Worm (Caenorhabditis elegans) whole organism, L1 larva: ENCODE measurements around the gene npp-1.

Experiments
- C04F5.9 ChIP-seq: sonication (generic microtip); optimal IDR thresholded peaks from 2 replicates; lab custom pipeline; 2016; ENCODE audit warnings: missing genetic modification characterization, missing compliant biosample characterization
- C16A3.4 ChIP-seq: fragments of 150-350 bp; optimal IDR thresholded peaks from 2 replicates; lab custom pipeline; 2014; ENCODE audit warnings: missing biosample characterization, missing genetic modification characterization
- F16B12.6 ChIP-seq: fragments of 150-350 bp; optimal IDR thresholded peaks from 2 replicates; lab custom pipeline; 2014; ENCODE audit warnings: missing biosample characterization, missing genetic modification characterization
- alr-1 ChIP-seq: fragments of 200-800 bp; sonication (Bioruptor generic); optimal IDR thresholded peaks from 2 replicates; lab custom pipeline; 2018; ENCODE audit warnings: borderline replicate concordance, mild to moderate bottlenecking, missing genetic modification characterization, missing compliant biosample characterization
- blmp-1 ChIP-seq: fragments of 150-350 bp; optimal IDR thresholded peaks from 2 replicates; lab custom pipeline; 2014; ENCODE audit warnings: missing biosample characterization, missing genetic modification characterization
- ceh-82 ChIP-seq, 3 experiments: fragments of 150-350 bp in 1 of 3; sonication (generic microtip) in 2 of 3; optimal IDR thresholded peaks; 2 replicates each; lab custom pipeline; 2014 to 2017; ENCODE audit warnings: missing biosample characterization in 3 of 3, missing genetic modification characterization in 3 of 3
- ceh-88 ChIP-seq: fragments of 200-800 bp; sonication (Bioruptor generic); IDR thresholded peaks from 2 replicates; pipeline ENCODE4 v1.3.6; 2022; ENCODE audit warnings: missing genetic modification characterization, missing compliant biosample characterization
- ceh-90 ChIP-seq: sonication (generic microtip); optimal IDR thresholded peaks from 2 replicates; lab custom pipeline; 2016; ENCODE audit warnings: missing genetic modification characterization, missing compliant biosample characterization
- dpl-1 ChIP-seq, 3 experiments: fragments of 150-350 bp in 2 of 3; sonication (generic microtip) in 1 of 3; optimal IDR thresholded peaks; 2 replicates each; lab custom pipeline; 2014 to 2017; ENCODE audit warnings: missing biosample characterization in 3 of 3, missing genetic modification characterization in 3 of 3, missing genetic modification reagents in 3 of 3
- dsc-1 ChIP-seq: sonication (generic microtip); optimal IDR thresholded peaks from 2 replicates; lab custom pipeline; 2016; ENCODE audit warnings: mild to moderate bottlenecking, missing genetic modification characterization, missing compliant biosample characterization
- efl-1 ChIP-seq, 4 experiments: fragments of 150-350 bp; optimal IDR thresholded peaks in 3 of 4; peaks in 1 of 4; 1 replicate in 1 of 4; 2 replicates in 3 of 4; lab custom pipeline; 2014; ENCODE audit warnings: missing biosample characterization in 2 of 4, missing genetic modification characterization in 2 of 4, missing genetic modification reagents in 2 of 4
- egl-27 ChIP-seq, 2 experiments: fragments of 150-350 bp in 1 of 2; sonication (generic microtip); optimal IDR thresholded peaks; 3 replicates each; lab custom pipeline; 2017 to 2018; ENCODE audit warnings: missing biosample characterization in 2 of 2, missing genetic modification characterization in 2 of 2, missing genetic modification reagents in 2 of 2
- elt-3 ChIP-seq, 6 experiments: fragments of 150-350 bp in 1 of 6; sonication (generic microtip); optimal IDR thresholded peaks; 2 replicates each; lab custom pipeline; 2017 to 2018; ENCODE audit warnings: missing biosample characterization in 6 of 6, missing genetic modification characterization in 6 of 6, inconsistent platforms in 1 of 6
- ets-5 ChIP-seq: fragments of 200-800 bp; sonication (Bioruptor generic); IDR thresholded peaks from 2 replicates; pipeline ENCODE4 v1.3.6; 2022; ENCODE audit warnings: missing genetic modification characterization, missing compliant biosample characterization
- fkh-4 ChIP-seq: sonication (generic microtip); optimal IDR thresholded peaks from 2 replicates; lab custom pipeline; 2016; ENCODE audit warnings: missing compliant biosample characterization, missing genetic modification characterization, borderline replicate concordance
- fkh-8 ChIP-seq: sonication (generic microtip); optimal IDR thresholded peaks from 2 replicates; lab custom pipeline; 2016; ENCODE audit warnings: mild to moderate bottlenecking, missing genetic modification characterization, missing compliant biosample characterization
- hlh-17 ChIP-seq: fragments of 200-800 bp; sonication (Bioruptor generic); optimal IDR thresholded peaks from 2 replicates; lab custom pipeline; 2018; ENCODE audit warnings: missing genetic modification characterization, mild to moderate bottlenecking, missing compliant biosample characterization, moderate library complexity, borderline replicate concordance
- hlh-4 ChIP-seq: sonication (generic microtip); optimal IDR thresholded peaks from 2 replicates; lab custom pipeline; 2016; ENCODE audit warnings: mild to moderate bottlenecking, missing genetic modification characterization, missing compliant biosample characterization
- irx-1 ChIP-seq: sonication (generic microtip); optimal IDR thresholded peaks from 2 replicates; lab custom pipeline; 2016; ENCODE audit warnings: missing genetic modification characterization, missing compliant biosample characterization
- isw-1 ChIP-seq: fragments of 200-800 bp; sonication (Bioruptor generic); IDR thresholded peaks from 2 replicates; pipeline ENCODE4 v1.3.6; 2022; ENCODE audit warnings: missing genetic modification characterization, missing compliant biosample characterization
- lin-13 ChIP-seq: fragments of 150-350 bp; optimal IDR thresholded peaks from 2 replicates; lab custom pipeline; 2014; ENCODE audit warnings: missing biosample characterization, missing genetic modification reagents, missing genetic modification characterization
- lin-14 ChIP-seq: fragments of 200-800 bp; sonication (Bioruptor generic); optimal IDR thresholded peaks from 2 replicates; lab custom pipeline; 2018; ENCODE audit warnings: mild to moderate bottlenecking, missing genetic modification characterization, moderate library complexity, missing compliant biosample characterization
- lin-15B ChIP-seq: fragments of 150-350 bp; sonication (generic microtip); optimal IDR thresholded peaks from 3 replicates; lab custom pipeline; 2014; ENCODE audit warnings: missing biosample characterization, missing genetic modification characterization
- lin-35 ChIP-seq, 2 experiments: fragments of 150-350 bp; optimal IDR thresholded peaks; 2 replicates each; lab custom pipeline; 2014; ENCODE audit warnings: missing biosample characterization in 2 of 2, missing genetic modification characterization in 2 of 2, missing genetic modification reagents in 2 of 2
- lir-3 ChIP-seq: sonication (generic microtip); optimal IDR thresholded peaks from 2 replicates; lab custom pipeline; 2016; ENCODE audit warnings: mild to moderate bottlenecking, missing genetic modification characterization, moderate library complexity, missing compliant biosample characterization; ENCODE audit not compliant: poor library complexity
- lsy-2 ChIP-seq, 2 experiments: fragments of 150-350 bp; optimal IDR thresholded peaks; 2 replicates each; lab custom pipeline; 2014; ENCODE audit warnings: missing biosample characterization in 2 of 2, missing genetic modification characterization in 2 of 2
- mab-9 ChIP-seq: fragments of 200-800 bp; sonication (Bioruptor generic); IDR thresholded peaks from 2 replicates; pipeline ENCODE4 v1.3.6; 2022; ENCODE audit warnings: missing genetic modification reagents, missing genetic modification characterization, missing compliant biosample characterization
- mdl-1 ChIP-seq, 2 experiments: fragments of 150-350 bp; optimal IDR thresholded peaks; 2 replicates each; lab custom pipeline; 2014 to 2017; ENCODE audit warnings: missing biosample characterization in 2 of 2, missing genetic modification characterization in 2 of 2, inconsistent platforms in 1 of 2
- nhr-20 ChIP-seq: sonication (generic microtip); optimal IDR thresholded peaks from 2 replicates; lab custom pipeline; 2016; ENCODE audit warnings: mild to moderate bottlenecking, missing genetic modification characterization, missing compliant biosample characterization
- nhr-237 ChIP-seq: fragments of 150-350 bp; optimal IDR thresholded peaks from 2 replicates; lab custom pipeline; 2014; ENCODE audit warnings: missing biosample characterization, missing genetic modification characterization
- nhr-47 ChIP-seq: sonication (generic microtip); optimal IDR thresholded peaks from 2 replicates; lab custom pipeline; 2016; ENCODE audit warnings: mild to moderate bottlenecking, missing genetic modification characterization, moderate library complexity, missing compliant biosample characterization
- nhr-71 ChIP-seq: sonication (generic microtip); optimal IDR thresholded peaks from 2 replicates; lab custom pipeline; 2016; ENCODE audit warnings: mild to moderate bottlenecking, missing genetic modification characterization, moderate library complexity, missing compliant biosample characterization
- nhr-77 ChIP-seq: fragments of 150-350 bp; optimal IDR thresholded peaks from 2 replicates; lab custom pipeline; 2014; ENCODE audit warnings: missing biosample characterization, missing genetic modification characterization
- nhr-84 ChIP-seq: sonication (generic microtip); optimal IDR thresholded peaks from 2 replicates; lab custom pipeline; 2017; ENCODE audit warnings: missing biosample characterization, missing genetic modification characterization
- nhr-85 ChIP-seq: sonication (generic microtip); peaks from one replicate; lab custom pipeline; 2016; ENCODE audit warnings: missing genetic modification characterization, inconsistent platforms, missing compliant biosample characterization
- nhr-90 ChIP-seq: sonication (generic microtip); optimal IDR thresholded peaks from 2 replicates; lab custom pipeline; 2016; ENCODE audit warnings: mild to moderate bottlenecking, missing genetic modification characterization, missing compliant biosample characterization; ENCODE audit not compliant: poor library complexity
- pax-3 ChIP-seq: fragments of 200-800 bp; sonication (Bioruptor generic); optimal IDR thresholded peaks from 2 replicates; lab custom pipeline; 2018; ENCODE audit warnings: mild to moderate bottlenecking, missing genetic modification characterization, moderate library complexity, missing compliant biosample characterization
- pqm-1 ChIP-seq: sonication (generic microtip); optimal IDR thresholded peaks from 3 replicates; lab custom pipeline; 2017; ENCODE audit warnings: missing biosample characterization, missing genetic modification characterization
- rnt-1 ChIP-seq: sonication (generic microtip); optimal IDR thresholded peaks from 2 replicates; lab custom pipeline; 2016; ENCODE audit warnings: mild to moderate bottlenecking, missing genetic modification characterization, moderate library complexity, missing compliant biosample characterization
- snpc-4 ChIP-seq: fragments of 150-350 bp; optimal IDR thresholded peaks from 2 replicates; lab custom pipeline; 2014; ENCODE audit warnings: missing biosample characterization, missing genetic modification characterization
- sox-4 ChIP-seq: sonication (generic microtip); optimal IDR thresholded peaks from 2 replicates; lab custom pipeline; 2016; ENCODE audit warnings: missing genetic modification characterization, missing compliant biosample characterization
- sptf-1 ChIP-seq: fragments of 150-350 bp; optimal IDR thresholded peaks from 2 replicates; lab custom pipeline; 2014; ENCODE audit warnings: missing biosample characterization, missing genetic modification characterization
- swsn-7 ChIP-seq: sonication (generic microtip); optimal IDR thresholded peaks from 2 replicates; lab custom pipeline; 2016; ENCODE audit warnings: missing genetic modification characterization, missing compliant biosample characterization
- unc-62 ChIP-seq: fragments of 150-350 bp; optimal IDR thresholded peaks from 2 replicates; lab custom pipeline; 2014; ENCODE audit warnings: missing biosample characterization, missing genetic modification reagents, missing genetic modification characterization
- unc-86 ChIP-seq: sonication (generic microtip); optimal IDR thresholded peaks from 2 replicates; lab custom pipeline; 2016; ENCODE audit warnings: missing genetic modification characterization, missing compliant biosample characterization
- xbp-1 ChIP-seq: sonication (generic microtip); optimal IDR thresholded peaks from 2 replicates; lab custom pipeline; 2016; ENCODE audit warnings: missing genetic modification characterization, missing compliant biosample characterization
- zip-4 ChIP-seq: fragments of 200-800 bp; sonication (Bioruptor generic); optimal IDR thresholded peaks from 2 replicates; lab custom pipeline; 2018; ENCODE audit warnings: mild to moderate bottlenecking, missing genetic modification characterization, moderate library complexity, missing compliant biosample characterization

Gene npp-1

ce11 chrIV:9857952-9858488, at the start of gene npp-1:
Gene npp-1 (plus strand): TSS chrIV:9858488.
- TF ChIP-seq pqm-1: no peak
- TF ChIP-seq lin-13 (GFP tag; lab: Kevin White, UChicago): peak; percentile 35
- peak; percentile 34 to 81 for TF ChIP-seq lin-35 (GFP tag; optimal IDR thresholded peaks at IDR 0.05; lab: Kevin White, UChicago)
- no peak for TF ChIP-seq hlh-4
- no peak for TF ChIP-seq hlh-17
- peak; percentile 62 to 72 for TF ChIP-seq efl-1 (optimal IDR thresholded peaks at IDR 0.05; lab: Kevin White, UChicago)
- TF ChIP-seq efl-1 (GFP tag; optimal IDR thresholded peaks at IDR 0.05 in 1 of 2; lab: Kevin White, UChicago): peak; percentile 56 to 90
- peak; percentile 36 for TF ChIP-seq blmp-1 (tag; lab: Kevin White, UChicago)
- no peak for TF ChIP-seq nhr-84
- TF ChIP-seq elt-3 (tag; optimal IDR thresholded peaks at IDR 0.05; lab: Kevin White, UChicago): peak in 1 of 6 experiments; percentile 24
- no peak for TF ChIP-seq alr-1 (tag; lab: Kevin White, UChicago)
- no peak for TF ChIP-seq xbp-1 (tag; lab: Kevin White, UChicago)
- TF ChIP-seq fkh-4: no peak
- TF ChIP-seq F16B12.6 (tag; lab: Kevin White, UChicago): peak; percentile 9
- no peak for TF ChIP-seq ets-5 (GFP tag; lab: Robert Waterston, UW)
- TF ChIP-seq nhr-20 (tag; lab: Kevin White, UChicago): peak; percentile 37
- peak; percentile 17 for TF ChIP-seq nhr-90 (tag; lab: Kevin White, UChicago)
- no peak for TF ChIP-seq mdl-1 (tag; optimal IDR thresholded peaks at IDR 0.05; lab: Kevin White, UChicago)
- TF ChIP-seq dsc-1 (tag; lab: Kevin White, UChicago): no peak
- peak; percentile 46 for TF ChIP-seq lir-3 (tag; lab: Kevin White, UChicago)
- no peak for TF ChIP-seq snpc-4 (tag; lab: Kevin White, UChicago)
- no peak for TF ChIP-seq pax-3 (tag; lab: Kevin White, UChicago)
- peak; percentile 10; the same call in 1 of the 2 replicates for TF ChIP-seq isw-1 (GFP tag; lab: Robert Waterston, UW)
- no peak for TF ChIP-seq unc-62
- peak; percentile 49 to 69 (median 49) for TF ChIP-seq dpl-1 (GFP tag; optimal IDR thresholded peaks at IDR 0.05; lab: Kevin White, UChicago)
- no peak for TF ChIP-seq mab-9 (GFP tag; lab: Robert Waterston, UW)
- no peak for TF ChIP-seq nhr-85
- peak; percentile 79 for TF ChIP-seq C16A3.4 (tag; lab: Kevin White, UChicago)
- no peak for TF ChIP-seq sptf-1
- TF ChIP-seq rnt-1 (tag; lab: Kevin White, UChicago): peak; percentile 43
- peak; percentile 37 for TF ChIP-seq lin-15B (tag; lab: Kevin White, UChicago)
- TF ChIP-seq swsn-7 (tag; lab: Kevin White, UChicago): no peak
- no peak for TF ChIP-seq nhr-77 (tag; lab: Kevin White, UChicago)
- no peak for TF ChIP-seq zip-4 (GFP tag; lab: Kevin White, UChicago)
- no peak for TF ChIP-seq unc-86 (tag; lab: Kevin White, UChicago)
- TF ChIP-seq ceh-82 (tag; optimal IDR thresholded peaks at IDR 0.05; lab: Kevin White, UChicago): peak in 1 of 3 experiments; percentile 20
- TF ChIP-seq irx-1: no peak
- no peak for TF ChIP-seq lin-14 (GFP tag; lab: Kevin White, UChicago)
- peak in 1 of 2 experiments; percentile 70 for TF ChIP-seq lsy-2 (tag; optimal IDR thresholded peaks at IDR 0.05; lab: Kevin White, UChicago)
- TF ChIP-seq ceh-90: no peak

- TF ChIP-seq nhr-237 (no peak), fkh-4 (no peak), ceh-88 (GFP tag; lab: Robert Waterston, UW) (no peak), nhr-77 (tag; lab: Kevin White, UChicago) (no peak), egl-27 (tag; optimal IDR thresholded peaks at IDR 0.05; lab: Kevin White, UChicago) (no peak), F16B12.6 (tag; lab: Kevin White, UChicago) (no peak), lin-13 (GFP tag; lab: Kevin White, UChicago) (no peak), C04F5.9 (no peak), xbp-1 (tag; lab: Kevin White, UChicago) (no peak), efl-1 (optimal IDR thresholded peaks at IDR 0.05; lab: Kevin White, UChicago) (no peak), efl-1 (GFP tag; optimal IDR thresholded peaks at IDR 0.05 in 1 of 2; lab: Kevin White, UChicago) (no peak), fkh-8 (peak; percentile 68), dsc-1 (tag; lab: Kevin White, UChicago) (peak; percentile 71), nhr-90 (tag; lab: Kevin White, UChicago) (no peak), sox-4 (peak; percentile 31), nhr-47 (tag; lab: Kevin White, UChicago) (peak; percentile 26), ets-5 (GFP tag; lab: Robert Waterston, UW) (no peak), ceh-82 (tag; optimal IDR thresholded peaks at IDR 0.05; lab: Kevin White, UChicago) (no peak), nhr-71 (tag; lab: Kevin White, UChicago) (peak; percentile 31)
- TF ChIP-seq, all 84 proteins: peak for 5
These were observed 47.7 kb upstream of the npp-1 start, which contains the start of gene dct-15 for ce11 chrIV:9810633-9811032. Gene dct-15 (minus strand): TSS chrIV:9810733.
